Worm (Caenorhabditis elegans) whole organism, L2 larva: ENCODE results near the gene R04B5.11.

Experiments used
- C34F6.9 ChIP-seq: fragments of 150-350 bp; optimal IDR thresholded peaks from 2 replicates; lab custom pipeline; 2014; ENCODE audit warnings: missing biosample characterization, missing genetic modification characterization
- F13H6.1 ChIP-seq: sonication (generic microtip); optimal IDR thresholded peaks from 2 replicates; lab custom pipeline; 2016; ENCODE audit warnings: missing genetic modification characterization, missing compliant biosample characterization
- Y55F3AM.14 ChIP-seq: fragments of 200-800 bp; sonication (Bioruptor generic); optimal IDR thresholded peaks from 2 replicates; lab custom pipeline; 2018; ENCODE audit warnings: mild to moderate bottlenecking, missing genetic modification characterization, missing compliant biosample characterization
- ZK546.5 ChIP-seq: sonication (generic microtip); optimal IDR thresholded peaks from 2 replicates; lab custom pipeline; 2017; ENCODE audit warnings: missing biosample characterization, missing genetic modification characterization
- aly-2 ChIP-seq: fragments of 150-350 bp; optimal IDR thresholded peaks from 2 replicates; lab custom pipeline; 2014; ENCODE audit warnings: missing biosample characterization, missing genetic modification characterization
- ceh-16 ChIP-seq: fragments of 150-350 bp; optimal IDR thresholded peaks from 2 replicates; lab custom pipeline; 2014; ENCODE audit warnings: missing biosample characterization, missing genetic modification characterization
- ceh-82 ChIP-seq: fragments of 150-350 bp; optimal IDR thresholded peaks from 2 replicates; lab custom pipeline; 2014; ENCODE audit warnings: missing biosample characterization, missing genetic modification characterization
- crh-2 ChIP-seq: sonication (generic microtip); optimal IDR thresholded peaks from 2 replicates; lab custom pipeline; 2017; ENCODE audit warnings: missing biosample characterization, missing genetic modification characterization
- dmd-4 ChIP-seq: sonication (generic microtip); optimal IDR thresholded peaks from 2 replicates; lab custom pipeline; 2017; ENCODE audit warnings: missing biosample characterization, missing genetic modification characterization
- egl-27 ChIP-seq: sonication (generic microtip); optimal IDR thresholded peaks from 3 replicates; lab custom pipeline; 2017; ENCODE audit warnings: missing biosample characterization, missing genetic modification reagents, missing genetic modification characterization
- elt-1 ChIP-seq: fragments of 150-350 bp; optimal IDR thresholded peaks from 2 replicates; lab custom pipeline; 2014; ENCODE audit warnings: missing biosample characterization, missing genetic modification characterization
- fos-1 ChIP-seq: fragments of 150-350 bp; optimal IDR thresholded peaks from 2 replicates; lab custom pipeline; 2014; ENCODE audit warnings: missing biosample characterization, missing genetic modification characterization
- gmeb-1 ChIP-seq: fragments of 150-350 bp; optimal IDR thresholded peaks from 2 replicates; lab custom pipeline; 2014; ENCODE audit warnings: missing biosample characterization, missing genetic modification characterization
- lin-11 ChIP-seq: fragments of 150-350 bp; sonication (generic microtip); optimal IDR thresholded peaks from 2 replicates; lab custom pipeline; 2014; ENCODE audit warnings: missing biosample characterization, missing genetic modification characterization, inconsistent platforms, mixed read lengths
- lin-39 ChIP-seq: fragments of 150-350 bp; optimal IDR thresholded peaks from 2 replicates; lab custom pipeline; 2014; ENCODE audit warnings: missing biosample characterization, missing genetic modification reagents, missing genetic modification characterization
- lsy-2 ChIP-seq, 2 experiments: fragments of 150-350 bp in 1 of 2; sonication (generic microtip) in 1 of 2; optimal IDR thresholded peaks; 2 replicates each; lab custom pipeline; 2014 to 2017; ENCODE audit warnings: missing biosample characterization in 2 of 2, missing genetic modification characterization in 2 of 2
- mab-5 ChIP-seq: fragments of 150-350 bp; optimal IDR thresholded peaks from 2 replicates; lab custom pipeline; 2014; ENCODE audit warnings: missing biosample characterization, missing genetic modification characterization
- mdl-1 ChIP-seq, 2 experiments: fragments of 150-350 bp in 1 of 2; sonication (generic microtip) in 1 of 2; optimal IDR thresholded peaks; 2 replicates each; lab custom pipeline; 2017; ENCODE audit warnings: missing biosample characterization in 2 of 2, missing genetic modification characterization in 2 of 2
- nhr-10 ChIP-seq: sonication (generic microtip); optimal IDR thresholded peaks from 2 replicates; lab custom pipeline; 2017; ENCODE audit warnings: missing biosample characterization, missing genetic modification characterization
- nhr-11 ChIP-seq: fragments of 150-350 bp; optimal IDR thresholded peaks from 2 replicates; lab custom pipeline; 2014; ENCODE audit warnings: missing biosample characterization, missing genetic modification characterization
- nhr-12 ChIP-seq: fragments of 150-350 bp; optimal IDR thresholded peaks from 2 replicates; lab custom pipeline; 2014; ENCODE audit warnings: missing biosample characterization, missing genetic modification characterization
- nhr-129 ChIP-seq: fragments of 150-350 bp; optimal IDR thresholded peaks from 2 replicates; lab custom pipeline; 2014; ENCODE audit warnings: missing biosample characterization, missing genetic modification characterization
- nhr-21 ChIP-seq: fragments of 150-350 bp; optimal IDR thresholded peaks from 2 replicates; lab custom pipeline; 2014; ENCODE audit warnings: missing biosample characterization, missing genetic modification characterization
- nhr-25 ChIP-seq: fragments of 150-350 bp; sonication (generic microtip); optimal IDR thresholded peaks from 3 replicates; lab custom pipeline; 2014; ENCODE audit warnings: missing biosample characterization, missing genetic modification characterization
- nhr-77 ChIP-seq: fragments of 150-350 bp; optimal IDR thresholded peaks from 2 replicates; lab custom pipeline; 2014; ENCODE audit warnings: missing biosample characterization, missing genetic modification characterization
- peb-1 ChIP-seq: fragments of 150-350 bp; optimal IDR thresholded peaks from 2 replicates; lab custom pipeline; 2014; ENCODE audit warnings: missing biosample characterization, missing genetic modification characterization
- sem-4 ChIP-seq: fragments of 150-350 bp; optimal IDR thresholded peaks from 2 replicates; lab custom pipeline; 2014; ENCODE audit warnings: missing biosample characterization, missing genetic modification reagents, missing genetic modification characterization
- sma-3 ChIP-seq: sonication (generic microtip); optimal IDR thresholded peaks from 2 replicates; lab custom pipeline; 2016; ENCODE audit warnings: missing genetic modification reagents, missing genetic modification characterization, missing compliant biosample characterization
- sma-9 ChIP-seq, 2 experiments: fragments of 150-350 bp in 1 of 2; sonication (generic microtip) in 1 of 2; optimal IDR thresholded peaks; 2 replicates each; lab custom pipeline; 2014 to 2016; ENCODE audit warnings: missing genetic modification characterization in 2 of 2, mild to moderate bottlenecking in 1 of 2, missing biosample characterization in 1 of 2, missing compliant biosample characterization in 1 of 2, missing genetic modification reagents in 1 of 2, moderate library complexity in 1 of 2
- unc-39 ChIP-seq: fragments of 150-350 bp; optimal IDR thresholded peaks from 2 replicates; lab custom pipeline; 2014; ENCODE audit warnings: missing biosample characterization, missing genetic modification characterization
- unc-55 ChIP-seq: fragments of 150-350 bp; sonication (generic microtip); optimal IDR thresholded peaks from 3 replicates; lab custom pipeline; 2014; ENCODE audit warnings: missing biosample characterization, missing genetic modification reagents, missing genetic modification characterization
- unc-62 ChIP-seq: fragments of 150-350 bp; optimal IDR thresholded peaks from 2 replicates; lab custom pipeline; 2014; ENCODE audit warnings: missing biosample characterization, missing genetic modification reagents, missing genetic modification characterization
- ztf-11 ChIP-seq: sonication (generic microtip); optimal IDR thresholded peaks from 2 replicates; lab custom pipeline; 2017; ENCODE audit warnings: missing biosample characterization, missing genetic modification characterization
- ztf-4 ChIP-seq: fragments of 150-350 bp; optimal IDR thresholded peaks from 2 replicates; lab custom pipeline; 2014; ENCODE audit warnings: missing biosample characterization, missing genetic modification characterization

The R04B5.11 gene

DNA sequence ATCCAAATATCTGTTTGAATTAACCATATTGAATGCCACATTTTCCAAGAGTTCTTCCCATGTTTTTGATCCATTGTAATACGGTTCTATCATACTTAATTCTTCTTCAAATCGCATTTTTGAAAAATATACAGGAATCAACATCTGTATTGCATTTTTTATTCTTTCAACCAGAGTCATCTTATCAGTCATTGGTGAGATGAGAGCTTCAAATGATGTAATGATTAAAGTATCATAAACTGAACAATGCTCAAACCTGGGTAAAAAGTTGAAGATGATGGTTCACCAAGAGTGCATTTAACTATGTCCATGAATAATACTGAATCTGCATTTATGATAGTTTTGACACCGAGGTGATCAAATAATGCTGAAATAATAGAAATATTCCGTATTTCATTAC is 12.8 kb upstream of the R04B5.11 start:
- TF ChIP-seq nhr-12 (tag; lab: Kevin White, UChicago) (no peak), lin-39 (tag; lab: Kevin White, UChicago) (no peak), unc-55 (no peak), C34F6.9 (tag; lab: Kevin White, UChicago) (no peak), unc-39 (no peak), ZK546.5 (tag; lab: Kevin White, UChicago) (no peak), nhr-129 (tag; lab: Kevin White, UChicago) (peak; percentile 62), fos-1 (tag; lab: Kevin White, UChicago) (peak; percentile 16)
- TF ChIP-seq, all 48 proteins: peak for 2

DNA sequence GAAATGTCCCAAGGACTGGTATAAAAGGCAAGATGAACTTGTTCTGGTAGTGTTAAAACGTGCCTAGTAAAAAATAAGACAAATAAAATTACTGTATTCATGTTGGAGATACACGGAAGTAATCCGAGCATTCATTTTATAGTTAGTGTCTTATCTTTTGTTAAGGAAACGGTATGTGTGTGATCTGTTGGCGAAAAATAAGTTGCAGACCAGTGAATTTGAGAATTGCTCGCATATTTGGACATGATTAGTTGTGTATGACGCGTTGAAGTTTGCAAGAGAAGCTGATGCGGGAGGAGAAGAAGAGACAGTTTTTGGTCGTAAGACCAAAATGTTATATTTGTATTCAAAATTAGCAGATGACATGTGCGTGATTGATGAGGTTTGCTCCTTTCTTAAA is 10.9 kb upstream of the R04B5.11 start, which contains the start of gene C08B6.14:
TSS of gene C08B6.14 (minus strand) at position 101 of the 400 bp plus-strand sequence.
- TF ChIP-seq Y55F3AM.14 (no peak), nhr-12 (tag; lab: Kevin White, UChicago) (no peak), egl-27 (no peak), C34F6.9 (tag; lab: Kevin White, UChicago) (no peak), ceh-16 (tag; lab: Kevin White, UChicago) (no peak), sma-9 (GFP tag; optimal IDR thresholded peaks at IDR 0.05; lab: Kevin White, UChicago) (no peak), sma-9 (tag; optimal IDR thresholded peaks at IDR 0.05; lab: Kevin White, UChicago) (no peak), nhr-11 (no peak), lin-11 (tag; lab: Kevin White, UChicago) (no peak), elt-1 (tag; lab: Kevin White, UChicago) (no peak), mab-5 (tag; lab: Kevin White, UChicago) (no peak), ceh-82 (no peak), ZK546.5 (tag; lab: Kevin White, UChicago) (no peak), unc-55 (no peak), sem-4 (tag; lab: Kevin White, UChicago) (no peak)

DNA sequence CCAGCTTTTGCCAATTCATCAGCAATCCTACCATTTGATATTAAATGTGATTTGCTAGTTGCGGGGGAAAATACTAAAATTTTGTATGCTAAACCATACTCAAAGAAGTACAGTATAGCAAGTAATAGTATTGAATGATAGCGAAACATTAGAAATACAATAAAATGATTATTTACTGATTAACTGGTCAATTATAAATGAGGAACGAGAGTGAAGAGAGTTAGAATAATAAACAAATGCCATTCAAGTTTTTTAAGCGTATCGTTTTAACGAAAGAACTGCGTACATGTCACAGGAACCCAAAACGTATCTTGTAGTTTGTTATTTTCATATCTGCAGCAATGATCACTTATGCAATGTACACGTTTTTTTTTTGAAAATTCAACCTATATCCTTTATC is 7.4 kb upstream of the R04B5.11 start, which contains the start of gene ugt-47:
TSS of gene ugt-47 (minus strand) at position 169 of the 400 bp plus-strand sequence.
- TF ChIP-seq nhr-11 (no peak), nhr-10 (tag; lab: Kevin White, UChicago) (no peak), sma-3 (GFP tag; lab: Kevin White, UChicago) (no peak), ztf-4 (tag; lab: Kevin White, UChicago) (no peak), aly-2 (no peak), sma-9 (GFP tag; optimal IDR thresholded peaks at IDR 0.05; lab: Kevin White, UChicago) (no peak), sma-9 (tag; optimal IDR thresholded peaks at IDR 0.05; lab: Kevin White, UChicago) (no peak), unc-62 (GFP tag; lab: Kevin White, UChicago) (no peak), F13H6.1 (tag; lab: Kevin White, UChicago) (no peak), dmd-4 (tag; lab: Kevin White, UChicago) (no peak), lin-39 (tag; lab: Kevin White, UChicago) (no peak), nhr-129 (tag; lab: Kevin White, UChicago) (no peak), ceh-16 (tag; lab: Kevin White, UChicago) (no peak), elt-1 (tag; lab: Kevin White, UChicago) (no peak), nhr-21 (tag; lab: Kevin White, UChicago) (no peak), unc-55 (no peak), peb-1 (tag; lab: Kevin White, UChicago) (no peak), mdl-1 (tag; optimal IDR thresholded peaks at IDR 0.05; lab: Kevin White, UChicago) (no peak), C34F6.9 (tag; lab: Kevin White, UChicago) (no peak)

DNA sequence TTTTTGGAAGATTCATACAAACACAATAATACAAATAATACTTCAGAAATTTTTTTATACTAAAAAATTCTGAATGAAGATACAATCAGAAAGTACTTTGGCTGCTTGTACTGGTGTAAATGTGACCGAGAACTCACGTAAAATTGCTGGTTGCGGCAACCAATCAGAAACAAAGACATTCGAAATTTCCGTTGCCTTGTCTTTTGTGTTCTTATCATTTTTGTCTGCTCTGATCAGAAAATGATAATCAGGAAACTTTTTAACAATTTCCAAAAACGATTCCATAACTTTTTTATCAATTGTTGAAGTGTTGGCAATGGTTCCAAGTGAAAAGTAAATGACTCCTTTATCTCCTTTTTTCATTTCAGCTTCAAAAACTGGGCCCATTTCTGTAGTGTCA is 5.9 kb upstream of the R04B5.11 start:
- no peak for TF ChIP-seq ceh-16 (tag; lab: Kevin White, UChicago)
- TF ChIP-seq gmeb-1: peak; percentile 33
- TF ChIP-seq ceh-82: no peak
- TF ChIP-seq nhr-77 (tag; lab: Kevin White, UChicago): no peak
- peak; percentile 83 for TF ChIP-seq fos-1 (tag; lab: Kevin White, UChicago)
- no peak for TF ChIP-seq nhr-10 (tag; lab: Kevin White, UChicago)
- TF ChIP-seq nhr-11: no peak
- no peak for TF ChIP-seq ztf-11 (tag; lab: Kevin White, UChicago)
- no peak for TF ChIP-seq unc-62 (GFP tag; lab: Kevin White, UChicago)
- no peak for TF ChIP-seq mab-5 (tag; lab: Kevin White, UChicago)
- no peak for TF ChIP-seq nhr-25 (tag; lab: Kevin White, UChicago)
- TF ChIP-seq crh-2: peak; percentile 32
- no peak for TF ChIP-seq nhr-21 (tag; lab: Kevin White, UChicago)
- TF ChIP-seq sem-4 (tag; lab: Kevin White, UChicago): no peak
- no peak for TF ChIP-seq sma-3 (GFP tag; lab: Kevin White, UChicago)
- no peak for TF ChIP-seq nhr-12 (tag; lab: Kevin White, UChicago)
- TF ChIP-seq F13H6.1 (tag; lab: Kevin White, UChicago): no peak
- TF ChIP-seq lsy-2 (tag; optimal IDR thresholded peaks at IDR 0.05; lab: Kevin White, UChicago): no peak
- no peak for TF ChIP-seq mdl-1 (tag; optimal IDR thresholded peaks at IDR 0.05; lab: Kevin White, UChicago)
